Fruit fly (Drosophila melanogaster) whole organism: ENCODE measurements around the gene CG12984.

ENCODE experiments used
- Dll ChIP-seq: fragments of >200 bp; optimal IDR thresholded peaks from 2 replicates; lab custom pipeline; 2017
- EcR ChIP-seq, 2 experiments: fragments of >200 bp; optimal IDR thresholded peaks; 2 replicates each; lab custom pipeline; 2017; ENCODE audit warnings: missing biosample characterization in 2 of 2, missing genetic modification characterization in 2 of 2, missing genetic modification reagents in 2 of 2
- psq ChIP-seq: fragments of >200 bp; optimal IDR thresholded peaks from 2 replicates; lab custom pipeline; 2017
- usp ChIP-seq: fragments of >200 bp; optimal IDR thresholded peaks from 2 replicates; lab custom pipeline; 2017; ENCODE audit warnings: missing biosample characterization, missing genetic modification characterization, mixed read lengths

dm6 chr3L:20970563-20970962, 20.9 kb upstream of the CG12984 start, which contains the start of gene CG33287:
- TF ChIP-seq usp (GFP tag; lab: Kevin White, UChicago) (no peak), Dll (lab: Kevin White, UChicago) (no peak), psq (lab: Kevin White, UChicago) (no peak), EcR (GFP tag; optimal IDR thresholded peaks at IDR 0.05; lab: Kevin White, UChicago) (no peak)
